Worm (Caenorhabditis elegans): ENCODE results near the gene C35D6.4.
A peak's percentile ranks its signal among the peaks of the same experiment; 100 is the strongest.

C35D6.4 gene

ce11 chrIV:16399776-16400368, 49.1 kb downstream of the C35D6.4 start, which contains the start of gene Y65A5A.1 (continued):
- TF ChIP-seq F10E7.11 (tag; optimal IDR thresholded peaks at IDR 0.05): no peak
- peak; percentile 93 for TF ChIP-seq attf-6 (GFP tag; IDR thresholded peaks at IDR 0.05)
- no peak for TF ChIP-seq akir-1 (GFP tag; optimal IDR thresholded peaks at IDR 0.05)
- TF ChIP-seq lin-26 (GFP tag; IDR thresholded peaks at IDR 0.05): peak; percentile 82; the same call in 1 of the 2 replicates
- no peak for TF ChIP-seq nfya-1 (tag; optimal IDR thresholded peaks at IDR 0.05; ENCODE audit: borderline replicate concordance, insufficient read depth)
- TF ChIP-seq F52B5.7 (tag; optimal IDR thresholded peaks at IDR 0.05): no peak
- TF ChIP-seq ekl-4 (GFP tag; IDR thresholded peaks at IDR 0.05): no peak
- no peak for TF ChIP-seq lin-40 (tag; optimal IDR thresholded peaks at IDR 0.05)
- peak; percentile 27 for TF ChIP-seq attf-5 (GFP tag; optimal IDR thresholded peaks at IDR 0.05)
- TF ChIP-seq hmg-1.2 (GFP tag; IDR thresholded peaks at IDR 0.05): peak; percentile 55
- no peak for TF ChIP-seq Y53G8AR.9 (GFP tag; conservative IDR thresholded peaks at IDR 0.05)
- TF ChIP-seq T07F8.4 (tag; optimal IDR thresholded peaks at IDR 0.05): no peak
- TF ChIP-seq ceh-100 (GFP tag; IDR thresholded peaks at IDR 0.05): no peak
- no peak for TF ChIP-seq F22D6.2 (tag; optimal IDR thresholded peaks at IDR 0.05)
- TF ChIP-seq zim-3 (tag; optimal IDR thresholded peaks at IDR 0.05): no peak
- no peak for TF ChIP-seq sea-2 (GFP tag; IDR thresholded peaks at IDR 0.05)
- TF ChIP-seq ceh-79 (tag; optimal IDR thresholded peaks at IDR 0.05): no peak
- TF ChIP-seq rec-8 (tag; optimal IDR thresholded peaks at IDR 0.05): peak in 1 of 2 experiments; percentile 12
- no peak for TF ChIP-seq lsy-27 (tag; optimal IDR thresholded peaks at IDR 0.05; ENCODE audit: borderline replicate concordance, insufficient read depth)
- TF ChIP-seq F55B11.4 (tag; optimal IDR thresholded peaks at IDR 0.05; ENCODE audit: borderline replicate concordance, insufficient read depth): no peak
- 0 out of 2 replicates have a peak, but pooled peaks have one; percentile 34 for TF ChIP-seq Y56A3A.18 (GFP tag; IDR thresholded peaks at IDR 0.05)
- no peak for TF ChIP-seq tbx-9 (tag; optimal IDR thresholded peaks at IDR 0.05; ENCODE audit: borderline replicate concordance)
- TF ChIP-seq F57A8.1 (GFP tag; optimal IDR thresholded peaks at IDR 0.05): no peak
- TF ChIP-seq ztf-3 (GFP tag; optimal IDR thresholded peaks at IDR 0.05): no peak
- TF ChIP-seq F39B2.1 (GFP tag; IDR thresholded peaks at IDR 0.05): no peak
- no peak for TF ChIP-seq C17E4.6 (GFP tag; IDR thresholded peaks at IDR 0.05)
- TF ChIP-seq nfyb-1 (GFP tag; IDR thresholded peaks at IDR 0.05): peak; percentile 54; the same call in 1 of the 2 replicates
- peak; percentile 71 for TF ChIP-seq snpc-1.3 (tag; optimal IDR thresholded peaks at IDR 0.05; ENCODE audit: insufficient read depth)
- TF ChIP-seq F57C9.4 (tag; optimal IDR thresholded peaks at IDR 0.05): no peak
- TF ChIP-seq aptf-3 (GFP tag; IDR thresholded peaks at IDR 0.05): peak; percentile 78; the same call in 1 of the 2 replicates
- TF ChIP-seq lsl-1 (GFP tag; optimal IDR thresholded peaks at IDR 0.05): peak; percentile 11
- TF ChIP-seq Y79H2A.3 (GFP tag; conservative IDR thresholded peaks at IDR 0.05): no peak
- no peak for TF ChIP-seq ccch-3 (GFP tag; optimal IDR thresholded peaks at IDR 0.05)
- no peak for TF ChIP-seq unc-62 (GFP tag; optimal IDR thresholded peaks at IDR 0.05)

ce11 chrIV:16400412-16401381, 49.9 kb downstream of the C35D6.4 start:
- TF ChIP-seq ceh-100 (GFP tag; IDR thresholded peaks at IDR 0.05): no peak
- no peak for TF ChIP-seq snpc-1.1 (tag; optimal IDR thresholded peaks at IDR 0.05; ENCODE audit: insufficient read depth)
- no peak for TF ChIP-seq hlh-12 (tag; optimal IDR thresholded peaks at IDR 0.05)
- peak; percentile 65; the same call in 1 of the 2 replicates for TF ChIP-seq nfyb-1 (GFP tag; IDR thresholded peaks at IDR 0.05)
- 0 out of 2 replicates have a peak, but pooled peaks have one; percentile 9 for TF ChIP-seq F33H1.4 (GFP tag; IDR thresholded peaks at IDR 0.05)
- peak; percentile 68 for TF ChIP-seq athp-1 (tag; optimal IDR thresholded peaks at IDR 0.05)
- TF ChIP-seq bed-2 (GFP tag; IDR thresholded peaks at IDR 0.05): no peak
- TF ChIP-seq Y79H2A.3 (GFP tag; conservative IDR thresholded peaks at IDR 0.05): no peak
- peak; percentile 95 for TF ChIP-seq lin-26 (GFP tag; IDR thresholded peaks at IDR 0.05)
- 0 out of 2 replicates have a peak, but pooled peaks have one; percentile 54 for TF ChIP-seq Y53F4B.3 (GFP tag; IDR thresholded peaks at IDR 0.05)
- TF ChIP-seq T26A5.8 (tag; optimal IDR thresholded peaks at IDR 0.05): peak; percentile 64
- TF ChIP-seq sptf-2 (GFP tag; optimal IDR thresholded peaks at IDR 0.05): no peak
- no peak for TF ChIP-seq lin-40 (tag; optimal IDR thresholded peaks at IDR 0.05)
- peak; percentile 44 for TF ChIP-seq him-1 (tag; optimal IDR thresholded peaks at IDR 0.05)
- no peak for TF ChIP-seq B0035.1 (tag; optimal IDR thresholded peaks at IDR 0.05)
- TF ChIP-seq F57C9.4 (tag; optimal IDR thresholded peaks at IDR 0.05): no peak

Measured in whole organism, young adult.